Worm (Caenorhabditis elegans) whole organism, L2 larva: ENCODE measurements around the gene taap-1.

Experiments used
- C34F6.9 ChIP-seq: fragments of 150-350 bp; optimal IDR thresholded peaks from 2 replicates; lab custom pipeline; 2014; ENCODE audit warnings: missing biosample characterization, missing genetic modification characterization
- F13H6.1 ChIP-seq: sonication (generic microtip); optimal IDR thresholded peaks from 2 replicates; lab custom pipeline; 2016; ENCODE audit warnings: missing genetic modification characterization, missing compliant biosample characterization
- Y55F3AM.14 ChIP-seq: fragments of 200-800 bp; sonication (Bioruptor generic); optimal IDR thresholded peaks from 2 replicates; lab custom pipeline; 2018; ENCODE audit warnings: mild to moderate bottlenecking, missing genetic modification characterization, missing compliant biosample characterization
- aly-2 ChIP-seq: fragments of 150-350 bp; optimal IDR thresholded peaks from 2 replicates; lab custom pipeline; 2014; ENCODE audit warnings: missing biosample characterization, missing genetic modification characterization
- blmp-1 ChIP-seq: sonication (generic microtip); optimal IDR thresholded peaks from 2 replicates; lab custom pipeline; 2017; ENCODE audit warnings: missing genetic modification characterization, mild to moderate bottlenecking, missing compliant biosample characterization, antibody characterized with exemption, moderate library complexity; ENCODE audit not compliant: insufficient read depth
- crh-2 ChIP-seq: sonication (generic microtip); optimal IDR thresholded peaks from 2 replicates; lab custom pipeline; 2017; ENCODE audit warnings: missing biosample characterization, missing genetic modification characterization
- dmd-4 ChIP-seq: sonication (generic microtip); optimal IDR thresholded peaks from 2 replicates; lab custom pipeline; 2017; ENCODE audit warnings: missing biosample characterization, missing genetic modification characterization
- fos-1 ChIP-seq: fragments of 150-350 bp; optimal IDR thresholded peaks from 2 replicates; lab custom pipeline; 2014; ENCODE audit warnings: missing biosample characterization, missing genetic modification characterization
- lin-11 ChIP-seq: fragments of 150-350 bp; sonication (generic microtip); optimal IDR thresholded peaks from 2 replicates; lab custom pipeline; 2014; ENCODE audit warnings: missing biosample characterization, missing genetic modification characterization, inconsistent platforms, mixed read lengths
- lin-39 ChIP-seq: fragments of 150-350 bp; optimal IDR thresholded peaks from 2 replicates; lab custom pipeline; 2014; ENCODE audit warnings: missing biosample characterization, missing genetic modification reagents, missing genetic modification characterization
- lsy-2 ChIP-seq, 2 experiments: fragments of 150-350 bp in 1 of 2; sonication (generic microtip) in 1 of 2; optimal IDR thresholded peaks; 2 replicates each; lab custom pipeline; 2014 to 2017; ENCODE audit warnings: missing biosample characterization in 2 of 2, missing genetic modification characterization in 2 of 2
- mab-5 ChIP-seq: fragments of 150-350 bp; optimal IDR thresholded peaks from 2 replicates; lab custom pipeline; 2014; ENCODE audit warnings: missing biosample characterization, missing genetic modification characterization
- mbf-1 ChIP-seq: sonication (generic microtip); optimal IDR thresholded peaks from 2 replicates; lab custom pipeline; 2017; ENCODE audit warnings: missing biosample characterization, missing genetic modification characterization
- nhr-10 ChIP-seq: sonication (generic microtip); optimal IDR thresholded peaks from 2 replicates; lab custom pipeline; 2017; ENCODE audit warnings: missing biosample characterization, missing genetic modification characterization
- nhr-11 ChIP-seq: fragments of 150-350 bp; optimal IDR thresholded peaks from 2 replicates; lab custom pipeline; 2014; ENCODE audit warnings: missing biosample characterization, missing genetic modification characterization
- nhr-23 ChIP-seq: fragments of 150-350 bp; optimal IDR thresholded peaks from 2 replicates; lab custom pipeline; 2014; ENCODE audit warnings: missing biosample characterization, missing genetic modification reagents, missing genetic modification characterization
- nhr-25 ChIP-seq: fragments of 150-350 bp; sonication (generic microtip); optimal IDR thresholded peaks from 3 replicates; lab custom pipeline; 2014; ENCODE audit warnings: missing biosample characterization, missing genetic modification characterization
- skn-1 ChIP-seq: sonication (generic microtip); optimal IDR thresholded peaks from 2 replicates; lab custom pipeline; 2017; ENCODE audit warnings: missing biosample characterization, missing genetic modification characterization
- sma-9 ChIP-seq, 2 experiments: fragments of 150-350 bp in 1 of 2; sonication (generic microtip) in 1 of 2; optimal IDR thresholded peaks; 2 replicates each; lab custom pipeline; 2014 to 2016; ENCODE audit warnings: missing genetic modification characterization in 2 of 2, mild to moderate bottlenecking in 1 of 2, missing biosample characterization in 1 of 2, missing compliant biosample characterization in 1 of 2, missing genetic modification reagents in 1 of 2, moderate library complexity in 1 of 2
- snpc-4 ChIP-seq: fragments of 150-350 bp; optimal IDR thresholded peaks from 2 replicates; lab custom pipeline; 2014; ENCODE audit warnings: missing biosample characterization, missing genetic modification characterization
- unc-62 ChIP-seq: fragments of 150-350 bp; optimal IDR thresholded peaks from 2 replicates; lab custom pipeline; 2014; ENCODE audit warnings: missing biosample characterization, missing genetic modification reagents, missing genetic modification characterization

taap-1 gene

ce11 chrII:8440097-8440496 is 43.6 kb downstream of the taap-1 start:
- peak; percentile 47 for TF ChIP-seq blmp-1
- TF ChIP-seq nhr-25 = peak; percentile 74
- no peak for TF ChIP-seq snpc-4 (tag; lab: Kevin White, UChicago)
- TF ChIP-seq crh-2 (tag; lab: Kevin White, UChicago) = peak; percentile 7
- TF ChIP-seq nhr-10 (tag; lab: Kevin White, UChicago) = no peak
- no peak for TF ChIP-seq nhr-23 (tag; lab: Kevin White, UChicago)
- TF ChIP-seq sma-9 (GFP tag; optimal IDR thresholded peaks at IDR 0.05; lab: Kevin White, UChicago) = peak; percentile 17
- no peak for TF ChIP-seq sma-9 (tag; optimal IDR thresholded peaks at IDR 0.05; lab: Kevin White, UChicago)
- no peak for TF ChIP-seq skn-1
- TF ChIP-seq, all 48 proteins: peak for 4

ce11 chrII:8438791-8439287 is 44.8 kb downstream of the taap-1 start, which contains the start of gene lips-10:
lips-10 (plus strand) TSS chrII:8439168.
- TF ChIP-seq Y55F3AM.14 (GFP tag; lab: Kevin White, UChicago) = no peak
- TF ChIP-seq nhr-25 = peak; percentile 46
- TF ChIP-seq aly-2 = no peak
- TF ChIP-seq blmp-1 = peak; percentile 82

- TF ChIP-seq mbf-1 (no peak), lin-39 (tag; lab: Kevin White, UChicago) (no peak), dmd-4 (tag; lab: Kevin White, UChicago) (no peak), C34F6.9 (tag; lab: Kevin White, UChicago) (no peak), nhr-11 (tag; lab: Kevin White, UChicago) (no peak)
Observed at ce11 chrII:8437035-8437434, 46.6 kb downstream of the taap-1 start, which contains the start of gene acp-3. acp-3 (minus strand) TSS chrII:8437135.

ce11 chrII:8435005-8435404 is 48.7 kb downstream of the taap-1 start, which contains the start of gene acp-4:
acp-4 (minus strand) TSS chrII:8435105.
- TF ChIP-seq unc-62 (GFP tag; lab: Kevin White, UChicago) = no peak
- no peak for TF ChIP-seq mab-5 (tag; lab: Kevin White, UChicago)
- no peak for TF ChIP-seq lin-39 (tag; lab: Kevin White, UChicago)
- TF ChIP-seq F13H6.1 = no peak
- no peak for TF ChIP-seq dmd-4 (tag; lab: Kevin White, UChicago)
- TF ChIP-seq fos-1 = no peak
- TF ChIP-seq nhr-10 (tag; lab: Kevin White, UChicago) = no peak
- TF ChIP-seq nhr-23 (tag; lab: Kevin White, UChicago) = no peak
- TF ChIP-seq lin-11 = no peak
- TF ChIP-seq Y55F3AM.14 (GFP tag; lab: Kevin White, UChicago) = no peak
- no peak for TF ChIP-seq nhr-25
- TF ChIP-seq lsy-2 (tag; optimal IDR thresholded peaks at IDR 0.05; lab: Kevin White, UChicago) = no peak
